Fruit fly (Drosophila melanogaster) whole organism, embryonic: ENCODE results near the gene CG10477.

ENCODE experiments used
- B-H1 ChIP-seq: fragments of 200-800 bp; sonication (Bioruptor generic); IDR thresholded peaks from 3 replicates; pipeline ENCODE4 v1.3.6; 2022; ENCODE audit warnings: missing biosample characterization, missing genetic modification characterization
- CG11093 ChIP-seq: fragments of 200-800 bp; sonication (Bioruptor generic); IDR thresholded peaks from 3 replicates; pipeline ENCODE4 v1.3.6; 2022; ENCODE audit warnings: missing biosample characterization, missing genetic modification characterization
- CG14441 ChIP-seq: fragments of 200-800 bp; sonication (Bioruptor generic); IDR thresholded peaks from 2 replicates; pipeline ENCODE4 v1.3.6; 2022; ENCODE audit warnings: missing biosample characterization, missing genetic modification characterization
- CG33557 ChIP-seq: fragments of 200-800 bp; sonication (Bioruptor generic); optimal IDR thresholded peaks from 2 replicates; lab custom pipeline; 2019; ENCODE audit warnings: missing biosample characterization, mild to moderate bottlenecking, missing genetic modification characterization, moderate library complexity
- CG42726 ChIP-seq: fragments of 200-800 bp; sonication (Bioruptor generic); IDR thresholded peaks from 2 replicates; pipeline ENCODE4 v1.3.6; 2022; ENCODE audit warnings: missing biosample characterization, missing genetic modification characterization; ENCODE audit not compliant: partially characterized antibody
- CG6854 ChIP-seq: fragments of 200-800 bp; sonication (Bioruptor generic); optimal IDR thresholded peaks from 3 replicates; lab custom pipeline; 2017; ENCODE audit warnings: missing biosample characterization, mild to moderate bottlenecking, missing genetic modification characterization
- Hand ChIP-seq: fragments of 200-800 bp; sonication (Bioruptor generic); optimal IDR thresholded peaks from 2 replicates; lab custom pipeline; 2017; ENCODE audit warnings: mild to moderate bottlenecking, missing biosample characterization, missing genetic modification reagents, missing genetic modification characterization
- insv ChIP-seq, 2 experiments: fragments of 200-800 bp; sonication (Bioruptor generic); optimal IDR thresholded peaks; 3 replicates each; lab custom pipeline; 2016 to 2018; ENCODE audit warnings: missing biosample characterization in 2 of 2, missing genetic modification characterization in 2 of 2
- org-1 ChIP-seq: fragments of 200-800 bp; sonication (Bioruptor generic); optimal IDR thresholded peaks from 2 replicates; lab custom pipeline; 2017; ENCODE audit warnings: missing biosample characterization, missing genetic modification characterization
- sqz ChIP-seq: fragments of 200-800 bp; sonication (Bioruptor generic); optimal IDR thresholded peaks from 3 replicates; lab custom pipeline; 2018; ENCODE audit warnings: missing biosample characterization, mild to moderate bottlenecking, missing genetic modification characterization

dm6 chr3L:5992249-5992648, 42.2 kb downstream of the CG10477 start:
- TF ChIP-seq CG42726 (no peak), CG6854 (no peak), CG33557 (no peak), CG14441 (GFP tag; lab: Robert Waterston, UW) (no peak), B-H1 (GFP tag; lab: Robert Waterston, UW) (no peak), Hand (GFP tag; lab: Kevin White, UChicago) (no peak), CG11093 (GFP tag; lab: Robert Waterston, UW) (no peak), sqz (GFP tag; lab: Kevin White, UChicago) (no peak), insv (GFP tag; optimal IDR thresholded peaks at IDR 0.05; lab: Kevin White, UChicago) (no peak), org-1 (GFP tag; lab: Kevin White, UChicago) (no peak)
